Worm (Caenorhabditis elegans) whole organism, L3 larva: ENCODE data around the gene K08D10.14.

ENCODE experiments used
- ceh-82 ChIP-seq: fragments of 150-350 bp; optimal IDR thresholded peaks from 2 replicates; lab custom pipeline; 2014; ENCODE audit warnings: missing biosample characterization, missing genetic modification characterization
- ceh-9 ChIP-seq: sonication (generic microtip); optimal IDR thresholded peaks from 2 replicates; lab custom pipeline; 2018; ENCODE audit warnings: missing biosample characterization, missing genetic modification characterization
- elt-2 ChIP-seq: sonication (generic microtip); optimal IDR thresholded peaks from 2 replicates; lab custom pipeline; 2016; ENCODE audit warnings: missing genetic modification reagents, mild to moderate bottlenecking, missing genetic modification characterization, missing compliant biosample characterization
- lin-15B ChIP-seq: fragments of 150-350 bp; optimal IDR thresholded peaks from 2 replicates; lab custom pipeline; 2014; ENCODE audit warnings: missing biosample characterization, missing genetic modification characterization
- nfya-1 ChIP-seq: sonication (generic microtip); optimal IDR thresholded peaks from 2 replicates; lab custom pipeline; 2017; ENCODE audit warnings: missing genetic modification characterization, mild to moderate bottlenecking, missing compliant biosample characterization, antibody characterized with exemption, moderate library complexity; ENCODE audit not compliant: insufficient read depth
- nhr-11 ChIP-seq: fragments of 150-350 bp; optimal IDR thresholded peaks from 2 replicates; lab custom pipeline; 2014; ENCODE audit warnings: missing biosample characterization, missing genetic modification characterization
- nhr-12 ChIP-seq: fragments of 150-350 bp; optimal IDR thresholded peaks from 2 replicates; lab custom pipeline; 2014; ENCODE audit warnings: missing biosample characterization, missing genetic modification characterization
- nhr-237 ChIP-seq: fragments of 150-350 bp; optimal IDR thresholded peaks from 2 replicates; lab custom pipeline; 2014; ENCODE audit warnings: missing biosample characterization, missing genetic modification characterization
- nhr-28 ChIP-seq: fragments of 150-350 bp; optimal IDR thresholded peaks from 2 replicates; lab custom pipeline; 2014; ENCODE audit warnings: missing biosample characterization, missing genetic modification characterization
- nhr-67 ChIP-seq: fragments of 150-350 bp; optimal IDR thresholded peaks from 2 replicates; lab custom pipeline; 2014; ENCODE audit warnings: missing biosample characterization, missing genetic modification characterization
- pqm-1 ChIP-seq: fragments of 150-350 bp; optimal IDR thresholded peaks from 2 replicates; lab custom pipeline; 2017; ENCODE audit warnings: missing biosample characterization, missing genetic modification characterization, inconsistent platforms
- unc-39 ChIP-seq: sonication (generic microtip); optimal IDR thresholded peaks from 4 replicates; lab custom pipeline; 2017; ENCODE audit warnings: missing biosample characterization, missing genetic modification characterization

DNA sequence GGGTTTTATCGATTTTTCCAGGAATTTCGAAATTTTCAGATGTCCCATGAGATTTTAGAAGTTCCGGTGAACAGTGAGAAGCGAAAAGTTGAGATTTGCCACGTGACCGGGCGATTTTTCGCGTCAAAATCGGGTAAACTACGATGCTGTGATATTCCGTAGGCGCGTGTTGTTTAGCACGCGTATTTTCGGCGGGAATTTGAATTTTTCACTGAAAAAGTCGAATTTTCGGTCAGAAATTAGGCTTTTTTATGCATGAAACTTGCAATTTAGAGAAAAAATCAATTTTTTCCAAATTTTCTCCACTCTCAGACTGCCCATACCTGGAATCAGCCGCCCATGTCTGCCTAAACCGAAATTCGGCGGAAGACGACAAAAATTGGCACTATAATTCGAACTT, 23.7 kb downstream of the K08D10.14 start, which contains the start of gene tsen-34:
- TF ChIP-seq nfya-1 (tag; lab: Kevin White, UChicago): no peak
- TF ChIP-seq elt-2 (tag; lab: Kevin White, UChicago): no peak
- TF ChIP-seq ceh-82 (tag; lab: Kevin White, UChicago): no peak
- no peak for TF ChIP-seq nhr-28
- TF ChIP-seq nhr-237 (tag; lab: Kevin White, UChicago): no peak
- TF ChIP-seq nhr-11 (tag; lab: Kevin White, UChicago): no peak
- no peak for TF ChIP-seq unc-39 (tag; lab: Kevin White, UChicago)
- no peak for TF ChIP-seq ceh-9 (tag; lab: Kevin White, UChicago)
- TF ChIP-seq nhr-12: no peak
- no peak for TF ChIP-seq pqm-1 (tag; lab: Kevin White, UChicago)
- no peak for TF ChIP-seq nhr-67
- no peak for TF ChIP-seq lin-15B (tag; lab: Kevin White, UChicago)
